Fruit fly (Drosophila melanogaster) whole organism, prepupa: Measurements from ENCODE around the gene CG11555.
A peak's percentile ranks its signal among the peaks of the same experiment; 100 is the strongest.

Experiments
- Blimp-1 ChIP-seq: fragments of 200-800 bp; sonication (Bioruptor generic); optimal IDR thresholded peaks from 3 replicates; lab custom pipeline; 2017; ENCODE audit warnings: missing biosample characterization, missing genetic modification characterization, mild to moderate bottlenecking, moderate library complexity, missing genetic modification reagents
- CG10631 ChIP-seq: fragments of 200-800 bp; sonication (Bioruptor generic); optimal IDR thresholded peaks from 2 replicates; lab custom pipeline; 2016; ENCODE audit warnings: missing biosample characterization, missing genetic modification characterization
- CG10669 ChIP-seq: fragments of 200-800 bp; sonication (Bioruptor generic); optimal IDR thresholded peaks from 3 replicates; lab custom pipeline; 2018; ENCODE audit warnings: missing biosample characterization, mild to moderate bottlenecking, missing genetic modification characterization, moderate library complexity
- CG11294 ChIP-seq: fragments of 200-800 bp; sonication (Bioruptor generic); IDR thresholded peaks from 2 replicates; pipeline ENCODE4 v1.3.6; 2022; ENCODE audit warnings: missing biosample characterization, missing genetic modification characterization
- CG11762 ChIP-seq: fragments of 200-800 bp; sonication (Bioruptor generic); optimal IDR thresholded peaks from 3 replicates; lab custom pipeline; 2016; ENCODE audit warnings: missing biosample characterization, missing genetic modification characterization; ENCODE audit not compliant: insufficient read depth
- CG11902 ChIP-seq: fragments of 200-800 bp; sonication (Bioruptor generic); optimal IDR thresholded peaks from 3 replicates; lab custom pipeline; 2016; ENCODE audit warnings: missing biosample characterization, missing genetic modification characterization
- CG15336 ChIP-seq: fragments of 200-800 bp; sonication (Bioruptor generic); IDR thresholded peaks from 2 replicates; pipeline ENCODE4 v1.3.6; 2022; ENCODE audit warnings: missing biosample characterization, missing genetic modification characterization
- CG1621 ChIP-seq: fragments of 200-800 bp; sonication (Bioruptor generic); optimal IDR thresholded peaks from 3 replicates; lab custom pipeline; 2018; ENCODE audit warnings: missing biosample characterization, mild to moderate bottlenecking, missing genetic modification characterization
- CG16779 ChIP-seq: fragments of 200-800 bp; sonication (Bioruptor generic); optimal IDR thresholded peaks from 3 replicates; lab custom pipeline; 2017; ENCODE audit warnings: missing biosample characterization, mild to moderate bottlenecking, missing genetic modification characterization
- CG32006 ChIP-seq: fragments of 200-800 bp; sonication (Bioruptor generic); optimal IDR thresholded peaks from 3 replicates; lab custom pipeline; 2017; ENCODE audit warnings: missing biosample characterization, mild to moderate bottlenecking, missing genetic modification characterization
- CG34406 ChIP-seq: fragments of 200-800 bp; sonication (Bioruptor generic); optimal IDR thresholded peaks from 3 replicates; lab custom pipeline; 2016; ENCODE audit warnings: missing biosample characterization, missing genetic modification characterization
- CG3919 ChIP-seq: fragments of 200-800 bp; sonication (Bioruptor generic); optimal IDR thresholded peaks from 3 replicates; lab custom pipeline; 2016; ENCODE audit warnings: missing biosample characterization, missing genetic modification characterization
- CG4318 ChIP-seq: fragments of 200-800 bp; sonication (Bioruptor generic); optimal IDR thresholded peaks from 3 replicates; lab custom pipeline; 2017; ENCODE audit warnings: missing biosample characterization, mild to moderate bottlenecking, missing genetic modification characterization
- CG6163 ChIP-seq: fragments of 200-800 bp; sonication (Bioruptor generic); IDR thresholded peaks from 3 replicates; pipeline ENCODE4 v1.3.6; 2022; ENCODE audit warnings: missing biosample characterization, missing genetic modification characterization
- CG6276 ChIP-seq: fragments of 200-800 bp; sonication (Bioruptor generic); optimal IDR thresholded peaks from 2 replicates; lab custom pipeline; 2017; ENCODE audit warnings: missing biosample characterization, mild to moderate bottlenecking, missing genetic modification characterization
- CG6792 ChIP-seq: fragments of 200-800 bp; sonication (Bioruptor generic); optimal IDR thresholded peaks from 3 replicates; lab custom pipeline; 2016; ENCODE audit warnings: missing biosample characterization, missing genetic modification characterization
- CG6854 ChIP-seq: fragments of 200-800 bp; sonication (Bioruptor generic); optimal IDR thresholded peaks from 2 replicates; lab custom pipeline; 2017; ENCODE audit warnings: missing biosample characterization, mild to moderate bottlenecking, missing genetic modification characterization
- CG7368 ChIP-seq: fragments of 200-800 bp; sonication (Bioruptor generic); optimal IDR thresholded peaks from 3 replicates; lab custom pipeline; 2016; ENCODE audit warnings: missing biosample characterization, missing genetic modification characterization
- CG8119 ChIP-seq: fragments of 200-800 bp; sonication (Bioruptor generic); IDR thresholded peaks from 3 replicates; pipeline ENCODE4 v1.3.6; 2022; ENCODE audit warnings: missing biosample characterization, missing genetic modification characterization
- CG8319 ChIP-seq: fragments of 200-800 bp; sonication (Bioruptor generic); optimal IDR thresholded peaks from 3 replicates; lab custom pipeline; 2016; ENCODE audit warnings: missing biosample characterization, missing genetic modification characterization
- CG9139 ChIP-seq: fragments of 200-800 bp; sonication (Bioruptor generic); optimal IDR thresholded peaks from 3 replicates; lab custom pipeline; 2017; ENCODE audit warnings: missing biosample characterization, mild to moderate bottlenecking, missing genetic modification characterization
- Eip75B ChIP-seq: fragments of 200-800 bp; sonication (Bioruptor generic); optimal IDR thresholded peaks from 3 replicates; lab custom pipeline; 2016; ENCODE audit warnings: missing biosample characterization, missing genetic modification characterization
- Eip78C ChIP-seq: fragments of 200-800 bp; sonication (Bioruptor generic); peaks from one replicate; lab custom pipeline; 2016; ENCODE audit warnings: missing biosample characterization, missing genetic modification characterization
- Eip93F ChIP-seq: fragments of 200-800 bp; sonication (Bioruptor generic); optimal IDR thresholded peaks from 2 replicates; lab custom pipeline; 2016; ENCODE audit warnings: missing biosample characterization, mild to moderate bottlenecking, missing genetic modification characterization
- Ets21C ChIP-seq: fragments of 200-800 bp; sonication (Bioruptor generic); optimal IDR thresholded peaks from 3 replicates; lab custom pipeline; 2016; ENCODE audit warnings: missing biosample characterization, missing genetic modification characterization
- Ets96B ChIP-seq: fragments of 200-800 bp; optimal IDR thresholded peaks from 2 replicates; lab custom pipeline; 2019; ENCODE audit warnings: missing biosample characterization, mild to moderate bottlenecking, missing genetic modification characterization, moderate library complexity
- Gug ChIP-seq: fragments of 200-800 bp; sonication (Bioruptor generic); IDR thresholded peaks from 2 replicates; pipeline ENCODE4 v1.3.6; 2022; ENCODE audit warnings: missing biosample characterization, missing genetic modification characterization
- Hr38 ChIP-seq: sonication (Bioruptor generic); optimal IDR thresholded peaks from 2 replicates; lab custom pipeline; 2016; ENCODE audit warnings: missing biosample characterization, missing genetic modification characterization
- Hr39 ChIP-seq: fragments of 200-800 bp; sonication (Bioruptor generic); optimal IDR thresholded peaks from 2 replicates; lab custom pipeline; 2016; ENCODE audit warnings: missing biosample characterization, missing genetic modification characterization
- Hr4 ChIP-seq: fragments of 200-800 bp; sonication (Bioruptor generic); optimal IDR thresholded peaks from 3 replicates; lab custom pipeline; 2016; ENCODE audit warnings: missing biosample characterization, missing genetic modification characterization
- Lpt ChIP-seq: fragments of 200-800 bp; sonication (Bioruptor generic); optimal IDR thresholded peaks from 3 replicates; lab custom pipeline; 2016; ENCODE audit warnings: missing biosample characterization, missing genetic modification characterization
- Met ChIP-seq: fragments of 200-800 bp; sonication (Bioruptor generic); optimal IDR thresholded peaks from 3 replicates; lab custom pipeline; 2016; ENCODE audit warnings: missing biosample characterization, missing genetic modification characterization
- OdsH ChIP-seq: fragments of 200-800 bp; sonication (Bioruptor generic); optimal IDR thresholded peaks from 3 replicates; lab custom pipeline; 2016; ENCODE audit warnings: missing biosample characterization, missing genetic modification characterization
- Smox ChIP-seq: fragments of 200-800 bp; sonication (Bioruptor generic); optimal IDR thresholded peaks from 3 replicates; lab custom pipeline; 2016; ENCODE audit warnings: missing biosample characterization, missing genetic modification characterization
- Sox102F ChIP-seq: fragments of 200-800 bp; sonication (Bioruptor generic); optimal IDR thresholded peaks from 2 replicates; lab custom pipeline; 2016; ENCODE audit warnings: missing biosample characterization, mild to moderate bottlenecking, missing genetic modification characterization
- Sox14 ChIP-seq: fragments of 200-800 bp; sonication (Bioruptor generic); optimal IDR thresholded peaks from 3 replicates; lab custom pipeline; 2016; ENCODE audit warnings: missing biosample characterization, missing genetic modification characterization
- Sox15 ChIP-seq: fragments of 200-800 bp; sonication (Bioruptor generic); optimal IDR thresholded peaks from 3 replicates; lab custom pipeline; 2016; ENCODE audit warnings: missing biosample characterization, missing genetic modification characterization
- achi ChIP-seq: fragments of 200-800 bp; sonication (Bioruptor generic); optimal IDR thresholded peaks from 3 replicates; lab custom pipeline; 2016; ENCODE audit warnings: missing biosample characterization, missing genetic modification characterization
- cyc ChIP-seq: fragments of 200-800 bp; sonication (Bioruptor generic); optimal IDR thresholded peaks from 3 replicates; lab custom pipeline; 2016; ENCODE audit warnings: missing biosample characterization, missing genetic modification characterization
- dac ChIP-seq: fragments of 200-800 bp; sonication (Bioruptor generic); optimal IDR thresholded peaks from 2 replicates; lab custom pipeline; 2017; ENCODE audit warnings: missing biosample characterization, mild to moderate bottlenecking, missing genetic modification characterization
- dsx ChIP-seq: fragments of 200-800 bp; optimal IDR thresholded peaks from 3 replicates; lab custom pipeline; 2019; ENCODE audit warnings: missing biosample characterization, mild to moderate bottlenecking, missing genetic modification characterization, moderate library complexity; ENCODE audit not compliant: poor library complexity, severe bottlenecking
- eg ChIP-seq: fragments of 200-800 bp; sonication (Bioruptor generic); IDR thresholded peaks from 3 replicates; pipeline ENCODE4 v1.3.6; 2022; ENCODE audit warnings: missing biosample characterization, missing genetic modification characterization
- esn ChIP-seq: fragments of 200-800 bp; sonication (Bioruptor generic); optimal IDR thresholded peaks from 2 replicates; lab custom pipeline; 2016; ENCODE audit warnings: missing biosample characterization, mild to moderate bottlenecking, missing genetic modification characterization, moderate library complexity
- fd59A ChIP-seq: fragments of 200-800 bp; sonication (Bioruptor generic); optimal IDR thresholded peaks from 2 replicates; lab custom pipeline; 2017; ENCODE audit warnings: missing biosample characterization, mild to moderate bottlenecking, missing genetic modification characterization, missing genetic modification reagents
- fd85E ChIP-seq: fragments of 200-800 bp; sonication (Bioruptor generic); optimal IDR thresholded peaks from 3 replicates; lab custom pipeline; 2016; ENCODE audit warnings: missing biosample characterization, missing genetic modification characterization
- fkh ChIP-seq: fragments of 200-800 bp; sonication (Bioruptor generic); optimal IDR thresholded peaks from 3 replicates; lab custom pipeline; 2017; ENCODE audit warnings: missing biosample characterization, mild to moderate bottlenecking, missing genetic modification characterization, moderate library complexity
- lz ChIP-seq: fragments of 200-800 bp; sonication (Bioruptor generic); optimal IDR thresholded peaks from 3 replicates; lab custom pipeline; 2016; ENCODE audit warnings: missing biosample characterization, missing genetic modification characterization
- net ChIP-seq: fragments of 200-800 bp; sonication (Bioruptor generic); optimal IDR thresholded peaks from 3 replicates; lab custom pipeline; 2016; ENCODE audit warnings: missing biosample characterization, missing genetic modification characterization
- pdm3 ChIP-seq: fragments of 200-800 bp; sonication (Bioruptor generic); optimal IDR thresholded peaks from 3 replicates; lab custom pipeline; 2016; ENCODE audit warnings: missing biosample characterization, missing genetic modification characterization
- spab ChIP-seq: fragments of 200-800 bp; sonication (Bioruptor generic); optimal IDR thresholded peaks from 2 replicates; lab custom pipeline; 2017; ENCODE audit warnings: missing biosample characterization, mild to moderate bottlenecking, missing genetic modification characterization, missing genetic modification reagents
- svp ChIP-seq: fragments of 200-800 bp; sonication (Bioruptor generic); peaks from one replicate; lab custom pipeline; 2016; ENCODE audit warnings: missing biosample characterization, missing genetic modification characterization
- topi ChIP-seq: fragments of 200-800 bp; sonication (Bioruptor generic); optimal IDR thresholded peaks from 3 replicates; lab custom pipeline; 2016; ENCODE audit warnings: missing biosample characterization, missing genetic modification characterization
- vri ChIP-seq: fragments of 200-800 bp; sonication (Bioruptor generic); optimal IDR thresholded peaks from 3 replicates; lab custom pipeline; 2016; ENCODE audit warnings: missing biosample characterization, mild to moderate bottlenecking, missing genetic modification characterization

CG11555 gene

dm6 chr2L:285596-286023 lies 12.0 kb downstream of the CG11555 start:
- TF ChIP-seq Sox14 (GFP tag; lab: Kevin White, UChicago) (peak; percentile 64), Ets21C (GFP tag; lab: Kevin White, UChicago) (peak; percentile 28), Ets96B (tag; lab: Kevin White, UChicago) (peak; percentile 31), CG9139 (peak; percentile 42), CG6163 (peak; percentile 66; the same call in 2 of the 3 replicates), fd59A (no peak), CG1621 (tag; lab: Kevin White, UChicago) (peak; percentile 28), Eip93F (GFP tag; lab: Kevin White, UChicago) (no peak), CG11762 (GFP tag; lab: Kevin White, UChicago) (no peak), CG16779 (no peak), OdsH (GFP tag; lab: Kevin White, UChicago) (peak; percentile 42), Smox (GFP tag; lab: Kevin White, UChicago) (no peak), Eip78C (GFP tag; lab: Kevin White, UChicago) (peak; percentile 78), spab (GFP tag; lab: Kevin White, UChicago) (no peak), fkh (peak; percentile 6), topi (GFP tag; lab: Kevin White, UChicago) (peak; percentile 45), CG6792 (GFP tag; lab: Kevin White, UChicago) (no peak), CG34406 (GFP tag; lab: Kevin White, UChicago) (peak; percentile 35), Met (peak; percentile 65), CG15336 (GFP tag; lab: Robert Waterston, UW) (no peak), Hr4 (no peak), CG11902 (no peak), CG3919 (GFP tag; lab: Kevin White, UChicago) (peak; percentile 59), CG10669 (peak; percentile 8), Eip75B (peak; percentile 56), esn (GFP tag; lab: Kevin White, UChicago) (peak; percentile 61), cyc (GFP tag; lab: Kevin White, UChicago) (peak; percentile 39), CG6854 (peak; percentile 60), vri (no peak), Hr39 (peak; percentile 20), Gug (GFP tag; lab: Robert Waterston, UW) (no peak), achi (GFP tag; lab: Kevin White, UChicago) (peak; percentile 47), eg (GFP tag; lab: Robert Waterston, UW) (peak; percentile 71), CG8319 (GFP tag; lab: Kevin White, UChicago) (no peak), fd85E (no peak), CG11294 (GFP tag; lab: Robert Waterston, UW) (no peak), Lpt (GFP tag; lab: Kevin White, UChicago) (no peak), CG7368 (GFP tag; lab: Kevin White, UChicago) (no peak), CG4318 (GFP tag; lab: Kevin White, UChicago) (no peak), dac (GFP tag; lab: Kevin White, UChicago) (no peak), Sox102F (GFP tag; lab: Kevin White, UChicago) (no peak), lz (peak; percentile 48), Sox15 (GFP tag; lab: Kevin White, UChicago) (no peak), net (GFP tag; lab: Kevin White, UChicago) (no peak), pdm3 (GFP tag; lab: Kevin White, UChicago) (peak; percentile 47), dsx (peak; percentile 43), CG8119 (GFP tag; lab: Robert Waterston, UW) (no peak), CG6276 (GFP tag; lab: Kevin White, UChicago) (no peak), CG32006 (GFP tag; lab: Kevin White, UChicago) (peak; percentile 6), svp (peak; percentile 27), CG10631 (GFP tag; lab: Kevin White, UChicago) (peak; percentile 60), Hr38 (GFP tag; lab: Kevin White, UChicago) (no peak), Blimp-1 (GFP tag; lab: Kevin White, UChicago) (peak; percentile 1)
